Worm (Caenorhabditis elegans) whole organism, young adult: ENCODE measurements around the gene F11D11.4.

ENCODE experiments used
- B0035.1 ChIP-seq: sonication (generic microtip); optimal IDR thresholded peaks from 2 replicates; lab custom pipeline; 2016; ENCODE audit warnings: missing genetic modification characterization, mild to moderate bottlenecking, missing compliant biosample characterization, missing genotype, missing genetic modification reagents
- B0261.1 ChIP-seq: sonication (generic microtip); optimal IDR thresholded peaks from 2 replicates; lab custom pipeline; 2016; ENCODE audit warnings: mild to moderate bottlenecking, missing genetic modification characterization, moderate library complexity, missing compliant biosample characterization
- C06A6.2 ChIP-seq: fragments of 200-800 bp; sonication (Bioruptor generic); conservative IDR thresholded peaks from 2 replicates; pipeline ENCODE4 v1.3.6; 2022; ENCODE audit warnings: missing genetic modification characterization, missing compliant biosample characterization
- C17E4.6 ChIP-seq: fragments of 200-800 bp; sonication (Bioruptor generic); IDR thresholded peaks from 2 replicates; pipeline ENCODE4 v1.3.6; 2022; ENCODE audit warnings: missing genetic modification reagents, missing genetic modification characterization, missing compliant biosample characterization
- F22D6.2 ChIP-seq: sonication (generic microtip); optimal IDR thresholded peaks from 2 replicates; lab custom pipeline; 2016; ENCODE audit warnings: mild to moderate bottlenecking, missing genetic modification characterization, missing compliant biosample characterization
- F49E8.2 ChIP-seq: sonication (generic microtip); optimal IDR thresholded peaks from 3 replicates; lab custom pipeline; 2017; ENCODE audit warnings: missing genetic modification characterization, mild to moderate bottlenecking, missing compliant biosample characterization, antibody characterized with exemption, moderate library complexity; ENCODE audit not compliant: insufficient read depth
- F52B5.7 ChIP-seq: sonication (generic microtip); optimal IDR thresholded peaks from 2 replicates; lab custom pipeline; 2016; ENCODE audit warnings: mild to moderate bottlenecking, missing genetic modification characterization, missing compliant biosample characterization
- K11D2.4 ChIP-seq: fragments of 200-800 bp; sonication (Bioruptor generic); IDR thresholded peaks from 2 replicates; pipeline ENCODE4 v1.3.6; 2022; ENCODE audit warnings: missing genetic modification reagents, missing genetic modification characterization, missing compliant biosample characterization
- Y79H2A.3 ChIP-seq: fragments of 200-800 bp; sonication (Bioruptor generic); conservative IDR thresholded peaks from 2 replicates; pipeline ENCODE4 v1.3.6; 2022; ENCODE audit warnings: missing genetic modification reagents, missing genetic modification characterization, missing compliant biosample characterization
- Y95B8A.8 ChIP-seq: fragments of 200-800 bp; sonication (Bioruptor generic); IDR thresholded peaks from 2 replicates; pipeline ENCODE4 v1.3.6; 2022; ENCODE audit warnings: missing genetic modification reagents, missing genetic modification characterization, missing compliant biosample characterization
- ZK185.1 ChIP-seq: sonication (generic microtip); optimal IDR thresholded peaks from 2 replicates; lab custom pipeline; 2016; ENCODE audit warnings: mild to moderate bottlenecking, missing genetic modification characterization, missing compliant biosample characterization; ENCODE audit not compliant: poor library complexity, severe bottlenecking
- ama-1 ChIP-seq, 3 experiments: fragments of 150-350 bp in 1 of 3; sonication (generic microtip) in 2 of 3; optimal IDR thresholded peaks; 2 replicates each; lab custom pipeline; 2014 to 2018; ENCODE audit warnings: missing biosample characterization in 2 of 3, missing genetic modification characterization in 2 of 3, missing genetic modification reagents in 2 of 3
- aptf-2 ChIP-seq: fragments of 200-800 bp; sonication (Bioruptor generic); conservative IDR thresholded peaks from 2 replicates; pipeline ENCODE4 v1.3.6; 2022; ENCODE audit warnings: missing genetic modification reagents, missing genetic modification characterization, missing compliant biosample characterization
- attf-3 ChIP-seq: fragments of 200-800 bp; sonication (Bioruptor generic); conservative IDR thresholded peaks from 2 replicates; pipeline ENCODE4 v1.3.6; 2022; ENCODE audit warnings: missing genetic modification reagents, missing genetic modification characterization, missing compliant biosample characterization
- cebp-1 ChIP-seq, 2 experiments: fragments of 200-800 bp in 1 of 2; sonication (Bioruptor generic) in 1 of 2; sonication (generic microtip) in 1 of 2; IDR thresholded peaks in 1 of 2; optimal IDR thresholded peaks in 1 of 2; 2 replicates each; pipeline versions ENCODE4 v1.3.6 to Lab custom; 2017 to 2022; ENCODE audit warnings: missing compliant biosample characterization in 2 of 2, missing genetic modification characterization in 2 of 2, mild to moderate bottlenecking in 1 of 2, missing genetic modification reagents in 1 of 2, moderate library complexity in 1 of 2
- ceh-91 ChIP-seq: fragments of 200-800 bp; sonication (Bioruptor generic); IDR thresholded peaks from 2 replicates; pipeline ENCODE4 v1.3.6; 2022; ENCODE audit warnings: missing genetic modification reagents, missing genetic modification characterization, missing compliant biosample characterization
- chd-7 ChIP-seq: sonication (generic microtip); optimal IDR thresholded peaks from 2 replicates; lab custom pipeline; 2016; ENCODE audit warnings: mild to moderate bottlenecking, missing genetic modification characterization, moderate library complexity, missing compliant biosample characterization
- dox-1 ChIP-seq: fragments of 200-800 bp; sonication (Bioruptor generic); IDR thresholded peaks from 2 replicates; pipeline ENCODE4 v1.3.6; 2022; ENCODE audit warnings: missing genetic modification reagents, missing genetic modification characterization, missing compliant biosample characterization
- dpl-1 ChIP-seq: fragments of 150-350 bp; optimal IDR thresholded peaks from 2 replicates; lab custom pipeline; 2014; ENCODE audit warnings: missing biosample characterization, missing genetic modification reagents, missing genetic modification characterization
- egl-44 ChIP-seq: fragments of 200-800 bp; sonication (Bioruptor generic); IDR thresholded peaks from 2 replicates; pipeline ENCODE4 v1.3.6; 2022; ENCODE audit warnings: missing genetic modification reagents, missing genetic modification characterization, missing compliant biosample characterization
- egrh-3 ChIP-seq: fragments of 200-800 bp; sonication (Bioruptor generic); IDR thresholded peaks from 2 replicates; pipeline ENCODE4 v1.3.6; 2022; ENCODE audit warnings: missing genetic modification reagents, missing genetic modification characterization, missing compliant biosample characterization
- ets-4 ChIP-seq: fragments of 200-800 bp; sonication (Bioruptor generic); optimal IDR thresholded peaks from 2 replicates; lab custom pipeline; 2018; ENCODE audit warnings: mild to moderate bottlenecking, missing genetic modification characterization, missing compliant biosample characterization
- fkh-3 ChIP-seq: sonication (generic microtip); optimal IDR thresholded peaks from 2 replicates; lab custom pipeline; 2016; ENCODE audit warnings: mild to moderate bottlenecking, missing genetic modification characterization, missing compliant biosample characterization
- hmg-1.2 ChIP-seq: fragments of 200-800 bp; sonication (Bioruptor generic); IDR thresholded peaks from 2 replicates; pipeline ENCODE4 v1.3.6; 2022; ENCODE audit warnings: missing genetic modification reagents, missing genetic modification characterization, missing compliant biosample characterization
- let-526 ChIP-seq: fragments of 200-800 bp; sonication (Bioruptor generic); IDR thresholded peaks from 2 replicates; pipeline ENCODE4 v1.3.6; 2022; ENCODE audit warnings: missing genetic modification reagents, missing genetic modification characterization, missing compliant biosample characterization
- lin-26 ChIP-seq: fragments of 200-800 bp; sonication (Bioruptor generic); IDR thresholded peaks from 2 replicates; pipeline ENCODE4 v1.3.6; 2022; ENCODE audit warnings: missing genetic modification reagents, missing genetic modification characterization, missing compliant biosample characterization
- lir-1 ChIP-seq: fragments of 200-800 bp; sonication (Bioruptor generic); conservative IDR thresholded peaks from 2 replicates; pipeline ENCODE4 v1.3.6; 2022; ENCODE audit warnings: missing genetic modification reagents, missing genetic modification characterization, missing compliant biosample characterization
- lsl-1 ChIP-seq: fragments of 200-800 bp; sonication (Bioruptor generic); optimal IDR thresholded peaks from 2 replicates; lab custom pipeline; 2018; ENCODE audit warnings: mild to moderate bottlenecking, missing genetic modification characterization, moderate library complexity, missing compliant biosample characterization
- lsy-27 ChIP-seq: sonication (generic microtip); optimal IDR thresholded peaks from 2 replicates; lab custom pipeline; 2017; ENCODE audit warnings: missing genetic modification characterization, mild to moderate bottlenecking, missing compliant biosample characterization, antibody characterized with exemption, missing genotype, borderline replicate concordance; ENCODE audit not compliant: insufficient read depth
- mxl-1 ChIP-seq: sonication (generic microtip); optimal IDR thresholded peaks from 2 replicates; lab custom pipeline; 2016; ENCODE audit warnings: missing genetic modification characterization, missing compliant biosample characterization
- nfyb-1 ChIP-seq: fragments of 200-800 bp; sonication (Bioruptor generic); IDR thresholded peaks from 2 replicates; pipeline ENCODE4 v1.3.6; 2022; ENCODE audit warnings: missing genetic modification reagents, missing genetic modification characterization, missing compliant biosample characterization
- nhr-27 ChIP-seq: fragments of 200-800 bp; sonication (Bioruptor generic); optimal IDR thresholded peaks from 2 replicates; lab custom pipeline; 2018; ENCODE audit warnings: mild to moderate bottlenecking, missing genetic modification characterization, moderate library complexity, missing compliant biosample characterization
- rpc-1 ChIP-seq, 2 experiments: fragments of 150-350 bp in 1 of 2; sonication (generic microtip) in 1 of 2; optimal IDR thresholded peaks; 2 replicates each; lab custom pipeline; 2014 to 2018; ENCODE audit warnings: missing biosample characterization in 1 of 2, missing genetic modification characterization in 1 of 2, missing genetic modification reagents in 1 of 2, missing genotype in 1 of 2
- sdz-38 ChIP-seq: sonication (generic microtip); optimal IDR thresholded peaks from 2 replicates; lab custom pipeline; 2016; ENCODE audit warnings: missing genotype, missing genetic modification characterization, missing compliant biosample characterization
- snpc-1.1 ChIP-seq: sonication (generic microtip); optimal IDR thresholded peaks from 2 replicates; lab custom pipeline; 2017; ENCODE audit warnings: missing genetic modification characterization, mild to moderate bottlenecking, missing compliant biosample characterization, antibody characterized with exemption, moderate library complexity, missing genotype, missing genetic modification reagents; ENCODE audit not compliant: insufficient read depth
- snpc-1.3 ChIP-seq: sonication (generic microtip); optimal IDR thresholded peaks from 2 replicates; lab custom pipeline; 2017; ENCODE audit warnings: missing genetic modification characterization, mild to moderate bottlenecking, missing compliant biosample characterization, antibody characterized with exemption, moderate library complexity, missing genotype, missing genetic modification reagents; ENCODE audit not compliant: insufficient read depth
- snpc-4 ChIP-seq, 5 experiments: fragments of 150-350 bp in 1 of 5; sonication (generic microtip) in 4 of 5; optimal IDR thresholded peaks; 2 replicates each; lab custom pipeline; 2014 to 2018; ENCODE audit warnings: missing genetic modification characterization in 5 of 5, missing biosample characterization in 3 of 5, antibody characterized with exemption in 2 of 5, mild to moderate bottlenecking in 2 of 5, missing compliant biosample characterization in 2 of 5, missing genotype in 2 of 5, moderate library complexity in 2 of 5, missing genetic modification reagents in 1 of 5
- tbp1 ChIP-seq: fragments of 200-800 bp; sonication (Bioruptor generic); optimal IDR thresholded peaks from 2 replicates; lab custom pipeline; 2018; ENCODE audit warnings: mild to moderate bottlenecking, missing genetic modification characterization, missing compliant biosample characterization
- zfh-2 ChIP-seq: fragments of 200-800 bp; sonication (Bioruptor generic); conservative IDR thresholded peaks from 2 replicates; pipeline ENCODE4 v1.3.6; 2022; ENCODE audit warnings: missing genetic modification reagents, missing genetic modification characterization, missing compliant biosample characterization
- ztf-18 ChIP-seq: sonication (generic microtip); optimal IDR thresholded peaks from 2 replicates; lab custom pipeline; 2016; ENCODE audit warnings: missing genotype, mild to moderate bottlenecking, missing genetic modification characterization, missing compliant biosample characterization
- ztf-26 ChIP-seq: sonication (generic microtip); optimal IDR thresholded peaks from 2 replicates; lab custom pipeline; 2017; ENCODE audit warnings: missing genetic modification characterization, missing compliant biosample characterization

F11D11.4 gene

DNA sequence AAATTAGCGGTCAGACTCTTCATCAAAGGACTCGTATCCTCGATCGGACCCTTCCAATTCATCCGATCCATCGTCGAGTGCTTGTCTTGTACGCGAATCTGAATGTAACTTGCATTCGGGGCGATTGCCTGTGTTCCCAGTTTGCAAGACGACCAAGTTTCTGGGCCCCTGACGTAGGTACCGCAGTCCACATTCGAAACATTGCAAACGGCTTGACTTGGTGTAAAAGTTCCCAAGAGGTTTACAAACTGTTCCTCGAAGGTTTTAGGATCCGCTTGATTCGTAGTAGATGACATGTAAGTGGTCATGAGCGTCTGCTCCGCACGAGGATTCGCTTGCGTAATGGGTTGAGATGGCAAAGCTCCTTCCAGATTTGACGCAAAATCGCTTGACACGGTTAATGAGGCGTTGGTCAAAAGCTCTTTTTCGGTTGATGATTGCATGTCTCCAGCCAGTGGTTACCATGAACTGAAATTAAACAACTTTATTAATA, 15.1 kb downstream of the F11D11.4 start, which contains the start of gene Y17D7B.4:
Y17D7B.4 (minus strand) TSS at position 443 of the 493 bp plus-strand sequence.
- TF ChIP-seq ZK185.1 (tag; lab: Kevin White, UChicago) (no peak), dpl-1 (GFP tag; lab: Kevin White, UChicago) (no peak), lin-26 (GFP tag; lab: Robert Waterston, UW) (no peak), ets-4 (GFP tag; lab: Kevin White, UChicago) (no peak), zfh-2 (GFP tag; lab: Robert Waterston, UW) (no peak)
- TF ChIP-seq, all 124 proteins: peak for 0

ce11 chrV:18780605-18781004, 19.4 kb downstream of the F11D11.4 start:
- TF ChIP-seq K11D2.4 (GFP tag; lab: Robert Waterston, UW) = no peak
- no peak for TF ChIP-seq F49E8.2 (tag; lab: Kevin White, UChicago)
- no peak for TF ChIP-seq attf-3
- TF ChIP-seq B0261.1 (tag; lab: Kevin White, UChicago) = peak; percentile 3
- TF ChIP-seq ztf-18 (tag; lab: Kevin White, UChicago) = no peak
- peak; percentile 25 for TF ChIP-seq rpc-1 (optimal IDR thresholded peaks at IDR 0.05; lab: Kevin White, UChicago)
- peak; percentile 68 for TF ChIP-seq rpc-1 (tag; optimal IDR thresholded peaks at IDR 0.05; lab: Kevin White, UChicago)
- TF ChIP-seq tbp1 (GFP tag; lab: Kevin White, UChicago) = peak; percentile 73
- no peak for TF ChIP-seq fkh-3 (tag; lab: Kevin White, UChicago)
- TF ChIP-seq, all 124 proteins: peak for 3

- TF ChIP-seq mxl-1 = no peak
- no peak for TF ChIP-seq lir-1 (GFP tag; lab: Robert Waterston, UW)
- no peak for TF ChIP-seq cebp-1 (GFP tag; IDR thresholded peaks at IDR 0.05; lab: Robert Waterston, UW)
- peak; percentile 32 for TF ChIP-seq cebp-1 (tag; optimal IDR thresholded peaks at IDR 0.05; lab: Kevin White, UChicago)
- no peak for TF ChIP-seq snpc-1.1 (tag; lab: Kevin White, UChicago)
- no peak for TF ChIP-seq snpc-1.3 (tag; lab: Kevin White, UChicago)
- TF ChIP-seq let-526 (GFP tag; lab: Robert Waterston, UW) = no peak
- no peak for TF ChIP-seq rpc-1 (optimal IDR thresholded peaks at IDR 0.05; lab: Kevin White, UChicago)
- TF ChIP-seq rpc-1 (tag; optimal IDR thresholded peaks at IDR 0.05; lab: Kevin White, UChicago) = no peak
- no peak for TF ChIP-seq ztf-26 (tag; lab: Kevin White, UChicago)
- no peak for TF ChIP-seq nhr-27
- TF ChIP-seq nfyb-1 (GFP tag; lab: Robert Waterston, UW) = no peak
- no peak for TF ChIP-seq egrh-3 (GFP tag; lab: Robert Waterston, UW)
- no peak for TF ChIP-seq chd-7
- no peak for TF ChIP-seq ama-1 (optimal IDR thresholded peaks at IDR 0.05; lab: Kevin White, UChicago)
- TF ChIP-seq ama-1 (GFP tag; optimal IDR thresholded peaks at IDR 0.05; lab: Kevin White, UChicago) = no peak
- no peak for TF ChIP-seq C06A6.2 (GFP tag; lab: Robert Waterston, UW)
- TF ChIP-seq lsy-27 (tag; lab: Kevin White, UChicago) = no peak
- no peak for TF ChIP-seq egl-44 (GFP tag; lab: Robert Waterston, UW)
- no peak for TF ChIP-seq B0035.1 (tag; lab: Kevin White, UChicago)
- no peak for TF ChIP-seq sdz-38 (tag; lab: Kevin White, UChicago)
- no peak for TF ChIP-seq dpl-1 (GFP tag; lab: Kevin White, UChicago)
- TF ChIP-seq lsl-1 (GFP tag; lab: Kevin White, UChicago) = no peak
- no peak for TF ChIP-seq attf-3
- peak; percentile 61 for TF ChIP-seq dox-1 (GFP tag; lab: Robert Waterston, UW)
- TF ChIP-seq F22D6.2 (tag; lab: Kevin White, UChicago) = no peak
- peak; percentile 27; the same call in 1 of the 2 replicates for TF ChIP-seq hmg-1.2 (GFP tag; lab: Robert Waterston, UW)
- no peak for TF ChIP-seq F52B5.7
- TF ChIP-seq C17E4.6 (GFP tag; lab: Robert Waterston, UW) = no peak
- no peak for TF ChIP-seq ceh-91 (GFP tag; lab: Robert Waterston, UW)
- no peak for TF ChIP-seq aptf-2 (GFP tag; lab: Robert Waterston, UW)
- no peak for TF ChIP-seq lin-26 (GFP tag; lab: Robert Waterston, UW)
- TF ChIP-seq Y79H2A.3 (GFP tag; lab: Robert Waterston, UW) = no peak
- TF ChIP-seq Y95B8A.8 (GFP tag; lab: Robert Waterston, UW) = no peak
- TF ChIP-seq snpc-4 (GFP tag; optimal IDR thresholded peaks at IDR 0.05; lab: Kevin White, UChicago) = no peak
- peak in 1 of 4 experiments; percentile 15 for TF ChIP-seq snpc-4 (tag; optimal IDR thresholded peaks at IDR 0.05; lab: Kevin White, UChicago)
These were observed 21.6 kb downstream of the F11D11.4 start for ce11 chrV:18782747-18783146.
